Worm (Caenorhabditis elegans) whole organism, late embryonic: ENCODE results near the gene ZK662.2.

Experiments used
- C08G9.2 ChIP-seq: sonication (generic microtip); optimal IDR thresholded peaks from 2 replicates; lab custom pipeline; 2016; ENCODE audit warnings: mild to moderate bottlenecking, missing genetic modification characterization, moderate library complexity, missing compliant biosample characterization
- F13H6.1 ChIP-seq: sonication (generic microtip); optimal IDR thresholded peaks from 2 replicates; lab custom pipeline; 2016; ENCODE audit warnings: missing genetic modification characterization, missing compliant biosample characterization
- K02D7.2 ChIP-seq: sonication (generic microtip); optimal IDR thresholded peaks from 2 replicates; lab custom pipeline; 2017; ENCODE audit warnings: mild to moderate bottlenecking, missing genetic modification characterization, missing compliant biosample characterization
- Y22D7AL.16 ChIP-seq: sonication (generic microtip); optimal IDR thresholded peaks from 2 replicates; lab custom pipeline; 2016; ENCODE audit warnings: missing genetic modification characterization, missing compliant biosample characterization
- ahr-1 ChIP-seq: sonication (generic microtip); optimal IDR thresholded peaks from 2 replicates; lab custom pipeline; 2016; ENCODE audit warnings: missing genetic modification characterization, missing compliant biosample characterization
- ama-1 ChIP-seq: fragments of 150-350 bp; optimal IDR thresholded peaks from 2 replicates; lab custom pipeline; 2014
- ceh-14 ChIP-seq: sonication (generic microtip); optimal IDR thresholded peaks from 2 replicates; lab custom pipeline; 2016; ENCODE audit warnings: missing genotype, missing genetic modification characterization, missing compliant biosample characterization
- ceh-18 ChIP-seq: sonication (generic microtip); optimal IDR thresholded peaks from 2 replicates; lab custom pipeline; 2016; ENCODE audit warnings: missing genetic modification characterization, missing compliant biosample characterization
- ceh-2 ChIP-seq: sonication (generic microtip); optimal IDR thresholded peaks from 2 replicates; lab custom pipeline; 2016; ENCODE audit warnings: missing genotype, missing genetic modification characterization, missing compliant biosample characterization
- ceh-22 ChIP-seq: sonication (generic microtip); optimal IDR thresholded peaks from 2 replicates; lab custom pipeline; 2017; ENCODE audit warnings: missing biosample characterization, missing genetic modification characterization
- ceh-24 ChIP-seq: sonication (generic microtip); optimal IDR thresholded peaks from 2 replicates; lab custom pipeline; 2016; ENCODE audit warnings: mild to moderate bottlenecking, missing genetic modification characterization, missing compliant biosample characterization
- ceh-30 ChIP-seq: fragments of 150-350 bp; optimal IDR thresholded peaks from 2 replicates; lab custom pipeline; 2014; ENCODE audit warnings: missing biosample characterization, missing genetic modification characterization
- ceh-31 ChIP-seq: sonication (generic microtip); optimal IDR thresholded peaks from 2 replicates; lab custom pipeline; 2016; ENCODE audit warnings: missing genetic modification characterization, missing compliant biosample characterization
- ceh-34 ChIP-seq: sonication (generic microtip); optimal IDR thresholded peaks from 2 replicates; lab custom pipeline; 2016; ENCODE audit warnings: mild to moderate bottlenecking, missing genetic modification characterization, missing compliant biosample characterization
- ceh-45 ChIP-seq: fragments of 200-800 bp; sonication (Bioruptor generic); IDR thresholded peaks from 2 replicates; pipeline ENCODE4 v1.3.6; 2022; ENCODE audit warnings: missing genetic modification reagents, missing genetic modification characterization, missing compliant biosample characterization
- ceh-48 ChIP-seq: sonication (generic microtip); optimal IDR thresholded peaks from 2 replicates; lab custom pipeline; 2016; ENCODE audit warnings: missing genetic modification characterization, inconsistent platforms, missing compliant biosample characterization
- dve-1 ChIP-seq: sonication (generic microtip); optimal IDR thresholded peaks from 2 replicates; lab custom pipeline; 2017; ENCODE audit warnings: antibody characterized with exemption, mild to moderate bottlenecking, missing genetic modification characterization, missing compliant biosample characterization
- elt-2 ChIP-seq: sonication (generic microtip); optimal IDR thresholded peaks from 2 replicates; lab custom pipeline; 2016; ENCODE audit warnings: missing genetic modification reagents, missing genetic modification characterization, missing compliant biosample characterization
- elt-4 ChIP-seq: sonication (generic microtip); optimal IDR thresholded peaks from 2 replicates; lab custom pipeline; 2016; ENCODE audit warnings: missing genetic modification characterization, missing compliant biosample characterization
- eyg-1 ChIP-seq: sonication (generic microtip); optimal IDR thresholded peaks from 2 replicates; lab custom pipeline; 2016; ENCODE audit warnings: missing genotype, missing genetic modification characterization, missing compliant biosample characterization
- gmeb-2 ChIP-seq: sonication (generic microtip); optimal IDR thresholded peaks from 2 replicates; lab custom pipeline; 2016; ENCODE audit warnings: missing genetic modification characterization, inconsistent platforms, missing compliant biosample characterization
- hlh-13 ChIP-seq: fragments of 200-800 bp; sonication (Bioruptor generic); optimal IDR thresholded peaks from 2 replicates; lab custom pipeline; 2018; ENCODE audit warnings: mild to moderate bottlenecking, missing genetic modification characterization, missing compliant biosample characterization
- hlh-30 ChIP-seq: sonication (generic microtip); optimal IDR thresholded peaks from 2 replicates; lab custom pipeline; 2017; ENCODE audit warnings: antibody characterized with exemption, missing genetic modification characterization, missing compliant biosample characterization; ENCODE audit not compliant: insufficient read depth
- hlh-6 ChIP-seq: sonication (generic microtip); optimal IDR thresholded peaks from 2 replicates; lab custom pipeline; 2016; ENCODE audit warnings: missing genotype, missing genetic modification characterization, missing compliant biosample characterization
- hlh-8 ChIP-seq: sonication (generic microtip); optimal IDR thresholded peaks from 2 replicates; lab custom pipeline; 2016; ENCODE audit warnings: missing genotype, missing genetic modification characterization, missing compliant biosample characterization
- lim-6 ChIP-seq: sonication (generic microtip); optimal IDR thresholded peaks from 2 replicates; lab custom pipeline; 2016; ENCODE audit warnings: missing genetic modification characterization, missing compliant biosample characterization
- lin-11 ChIP-seq: fragments of 200-800 bp; sonication (Bioruptor generic); optimal IDR thresholded peaks from 2 replicates; lab custom pipeline; 2018; ENCODE audit warnings: mild to moderate bottlenecking, missing genetic modification characterization, missing compliant biosample characterization
- madf-2 ChIP-seq: sonication (generic microtip); optimal IDR thresholded peaks from 2 replicates; lab custom pipeline; 2017; ENCODE audit warnings: missing genetic modification characterization, missing compliant biosample characterization
- mec-3 ChIP-seq: sonication (generic microtip); optimal IDR thresholded peaks from 2 replicates; lab custom pipeline; 2016; ENCODE audit warnings: borderline replicate concordance, missing genetic modification characterization, missing compliant biosample characterization
- nfya-1 ChIP-seq: sonication (generic microtip); optimal IDR thresholded peaks from 2 replicates; lab custom pipeline; 2017; ENCODE audit warnings: missing genetic modification characterization, mild to moderate bottlenecking, missing compliant biosample characterization, antibody characterized with exemption, moderate library complexity
- nhr-11 ChIP-seq: fragments of 150-350 bp; optimal IDR thresholded peaks from 2 replicates; lab custom pipeline; 2014; ENCODE audit warnings: missing biosample characterization, missing genetic modification characterization
- nhr-232 ChIP-seq: sonication (generic microtip); optimal IDR thresholded peaks from 2 replicates; lab custom pipeline; 2016; ENCODE audit warnings: missing genetic modification characterization, missing compliant biosample characterization
- npax-4 ChIP-seq: sonication (generic microtip); optimal IDR thresholded peaks from 2 replicates; lab custom pipeline; 2016; ENCODE audit warnings: missing genetic modification characterization, missing compliant biosample characterization
- pag-3 ChIP-seq: sonication (generic microtip); optimal IDR thresholded peaks from 2 replicates; lab custom pipeline; 2016; ENCODE audit warnings: missing compliant biosample characterization, missing genetic modification characterization, borderline replicate concordance
- pat-9 ChIP-seq: fragments of 200-800 bp; sonication (Bioruptor generic); optimal IDR thresholded peaks from 2 replicates; lab custom pipeline; 2018; ENCODE audit warnings: mild to moderate bottlenecking, missing genetic modification characterization, moderate library complexity, missing compliant biosample characterization
- pha-2 ChIP-seq: sonication (generic microtip); optimal IDR thresholded peaks from 2 replicates; lab custom pipeline; 2017; ENCODE audit warnings: mild to moderate bottlenecking, missing genetic modification characterization, missing compliant biosample characterization
- pros-1 ChIP-seq: fragments of 150-350 bp; optimal IDR thresholded peaks from 2 replicates; lab custom pipeline; 2014; ENCODE audit warnings: missing biosample characterization, missing genetic modification reagents, missing genetic modification characterization
- sdc-2 ChIP-seq: sonication (generic microtip); optimal IDR thresholded peaks from 2 replicates; lab custom pipeline; 2016; ENCODE audit warnings: missing genotype, missing genetic modification characterization, missing compliant biosample characterization
- sox-2 ChIP-seq: fragments of 200-800 bp; sonication (Bioruptor generic); IDR thresholded peaks from 2 replicates; pipeline ENCODE4 v1.3.6; 2022; ENCODE audit warnings: missing genetic modification reagents, missing genetic modification characterization, missing compliant biosample characterization
- sox-4 ChIP-seq: sonication (generic microtip); optimal IDR thresholded peaks from 2 replicates; lab custom pipeline; 2017; ENCODE audit warnings: mild to moderate bottlenecking, missing genetic modification characterization, inconsistent platforms, missing compliant biosample characterization
- syd-9 ChIP-seq: sonication (generic microtip); optimal IDR thresholded peaks from 2 replicates; lab custom pipeline; 2016; ENCODE audit warnings: mild to moderate bottlenecking, missing genetic modification characterization, moderate library complexity, missing compliant biosample characterization
- unc-42 ChIP-seq: sonication (generic microtip); optimal IDR thresholded peaks from 2 replicates; lab custom pipeline; 2016; ENCODE audit warnings: missing genotype, missing genetic modification characterization, missing compliant biosample characterization
- zip-5 ChIP-seq: sonication (generic microtip); optimal IDR thresholded peaks from 2 replicates; lab custom pipeline; 2016; ENCODE audit warnings: missing genetic modification characterization, missing compliant biosample characterization
- ztf-16 ChIP-seq: sonication (generic microtip); optimal IDR thresholded peaks from 2 replicates; lab custom pipeline; 2017; ENCODE audit warnings: missing genetic modification characterization, missing compliant biosample characterization

The ZK662.2 gene

DNA sequence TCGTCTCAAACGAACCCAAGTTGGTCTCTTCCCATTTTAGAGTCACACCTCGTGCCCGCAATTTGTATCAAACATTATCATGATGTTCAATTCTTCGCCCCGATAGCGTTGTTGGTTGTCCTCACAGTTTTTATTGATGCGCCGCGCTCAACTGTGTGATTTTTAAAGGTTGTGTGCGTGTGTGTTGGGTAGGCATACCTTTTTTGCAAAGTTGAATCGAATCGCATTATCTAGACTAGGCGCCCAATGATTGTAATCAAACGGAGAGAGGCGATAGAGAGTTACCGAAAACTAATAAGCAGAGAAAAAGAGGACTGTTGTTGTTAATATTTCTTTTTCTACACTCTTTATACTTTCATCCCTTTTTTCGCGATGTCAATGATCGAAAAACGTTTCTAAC is 3.7 kb downstream of the ZK662.2 start:
- TF ChIP-seq ama-1 (no peak), ceh-48 (tag; lab: Kevin White, UChicago) (no peak), hlh-13 (GFP tag; lab: Kevin White, UChicago) (no peak), madf-2 (tag; lab: Kevin White, UChicago) (no peak), pha-2 (no peak), unc-42 (tag; lab: Kevin White, UChicago) (no peak), gmeb-2 (no peak), lim-6 (tag; lab: Kevin White, UChicago) (no peak), elt-2 (tag; lab: Kevin White, UChicago) (no peak), ceh-24 (tag; lab: Kevin White, UChicago) (no peak), ztf-16 (tag; lab: Kevin White, UChicago) (no peak), nhr-232 (tag; lab: Kevin White, UChicago) (no peak)

ce11 chrX:15704579-15705110 is 8.1 kb downstream of the ZK662.2 start:
- peak; percentile 66 for TF ChIP-seq elt-2 (tag; lab: Kevin White, UChicago)
- TF ChIP-seq ceh-2 (tag; lab: Kevin White, UChicago), result no peak
- no peak for TF ChIP-seq pros-1 (tag; lab: Kevin White, UChicago)
- no peak for TF ChIP-seq F13H6.1 (tag; lab: Kevin White, UChicago)
- TF ChIP-seq gmeb-2, result no peak
- no peak for TF ChIP-seq sox-2
- no peak for TF ChIP-seq nfya-1 (tag; lab: Kevin White, UChicago)
- peak; percentile 33 for TF ChIP-seq hlh-30 (tag; lab: Kevin White, UChicago)
- no peak for TF ChIP-seq ceh-24 (tag; lab: Kevin White, UChicago)
- no peak for TF ChIP-seq ceh-22 (tag; lab: Kevin White, UChicago)
- TF ChIP-seq ztf-16 (tag; lab: Kevin White, UChicago), result no peak
- no peak for TF ChIP-seq nhr-11 (tag; lab: Kevin White, UChicago)
- TF ChIP-seq sox-4, result no peak
- no peak for TF ChIP-seq lim-6 (tag; lab: Kevin White, UChicago)

DNA sequence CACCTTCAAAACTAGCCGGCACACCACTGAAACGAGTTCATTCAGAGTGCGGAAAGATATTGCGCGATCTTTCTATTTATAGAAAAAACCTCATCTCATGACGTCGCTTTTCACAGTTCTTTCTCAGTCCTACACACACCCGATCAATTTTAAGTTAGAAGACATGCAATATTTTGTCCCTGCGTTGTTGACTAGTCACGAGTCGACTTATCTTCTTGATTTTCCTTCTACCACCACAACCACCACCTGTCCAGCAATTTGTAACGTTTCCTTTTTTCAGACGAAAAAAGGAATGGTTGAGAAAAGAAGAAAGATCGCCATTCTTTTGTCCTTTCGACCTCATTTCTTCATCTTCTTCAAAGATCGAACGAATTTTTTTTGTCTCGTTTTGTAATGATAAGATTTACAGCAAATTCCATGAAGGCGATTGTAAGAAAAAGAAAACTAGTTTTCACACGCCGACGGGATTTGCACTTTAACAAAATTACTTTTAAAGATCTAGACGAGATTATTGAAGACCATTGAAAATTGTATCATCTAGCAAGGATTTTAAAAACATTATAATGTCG is 9.7 kb downstream of the ZK662.2 start:
- TF ChIP-seq elt-4 (tag; lab: Kevin White, UChicago) (no peak), mec-3 (tag; lab: Kevin White, UChicago) (no peak), ztf-16 (tag; lab: Kevin White, UChicago) (no peak), ceh-2 (tag; lab: Kevin White, UChicago) (no peak), pag-3 (tag; lab: Kevin White, UChicago) (no peak), sdc-2 (tag; lab: Kevin White, UChicago) (no peak), pros-1 (tag; lab: Kevin White, UChicago) (no peak), ceh-22 (tag; lab: Kevin White, UChicago) (no peak), lim-6 (tag; lab: Kevin White, UChicago) (no peak), ceh-34 (tag; lab: Kevin White, UChicago) (no peak), ceh-45 (no peak), lin-11 (tag; lab: Kevin White, UChicago) (no peak), ceh-14 (tag; lab: Kevin White, UChicago) (no peak), hlh-8 (tag; lab: Kevin White, UChicago) (no peak), sox-4 (no peak), zip-5 (no peak), ceh-30 (tag; lab: Kevin White, UChicago) (no peak)

DNA sequence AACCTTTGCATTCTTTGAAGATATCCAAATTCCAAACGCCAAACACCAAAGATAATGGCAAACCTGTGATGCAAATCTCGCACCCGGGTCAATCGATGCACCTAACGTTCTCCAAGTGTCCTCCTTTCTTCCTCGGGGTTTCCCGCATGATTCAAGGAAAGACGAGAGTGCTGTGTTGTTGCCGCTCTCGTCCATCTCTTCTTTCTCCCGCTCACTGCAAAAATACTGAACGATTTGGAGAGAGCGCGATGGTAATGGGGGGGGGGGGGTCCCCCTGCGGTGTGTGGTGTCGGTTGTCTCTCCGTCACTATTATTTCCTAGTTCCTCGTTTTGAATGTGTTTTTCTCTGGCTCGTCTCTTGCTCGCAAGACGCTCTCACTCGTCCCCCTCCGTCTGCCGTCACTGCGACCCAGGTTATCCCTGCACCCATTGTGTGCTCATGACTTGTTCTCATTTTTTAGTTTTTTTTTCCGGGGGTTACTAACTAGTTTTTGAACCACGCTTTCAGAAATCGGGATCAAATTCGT is 10.9 kb downstream of the ZK662.2 start:
- TF ChIP-seq eyg-1 (tag; lab: Kevin White, UChicago) (no peak), Y22D7AL.16 (tag; lab: Kevin White, UChicago) (no peak), ceh-31 (tag; lab: Kevin White, UChicago) (peak; percentile 97), hlh-30 (tag; lab: Kevin White, UChicago) (peak; percentile 85), C08G9.2 (no peak), ahr-1 (tag; lab: Kevin White, UChicago) (no peak), unc-42 (tag; lab: Kevin White, UChicago) (peak; percentile 76), ceh-18 (peak; percentile 94), nhr-232 (tag; lab: Kevin White, UChicago) (no peak), ceh-14 (tag; lab: Kevin White, UChicago) (peak; percentile 79), ceh-30 (tag; lab: Kevin White, UChicago) (peak; percentile 63), pat-9 (peak; percentile 17), syd-9 (tag; lab: Kevin White, UChicago) (peak; percentile 58), elt-2 (tag; lab: Kevin White, UChicago) (peak; percentile 59), dve-1 (peak; percentile 4), F13H6.1 (tag; lab: Kevin White, UChicago) (peak; percentile 92), hlh-6 (peak; percentile 64), K02D7.2 (tag; lab: Kevin White, UChicago) (no peak), npax-4 (tag; lab: Kevin White, UChicago) (no peak), pros-1 (tag; lab: Kevin White, UChicago) (peak; percentile 75), pag-3 (tag; lab: Kevin White, UChicago) (no peak)
